Worm (Caenorhabditis elegans): Measurements from ENCODE around the gene cpg-19.

cpg-19 gene

ce11 chrX:16591533-16591932, 30.1 kb upstream of the cpg-19 start:
- no peak for TF ChIP-seq aly-1 (tag; optimal IDR thresholded peaks at IDR 0.05)
- no peak for TF ChIP-seq ets-7 (tag; optimal IDR thresholded peaks at IDR 0.05)
- no peak for TF ChIP-seq B0310.2 (tag; optimal IDR thresholded peaks at IDR 0.05)
- TF ChIP-seq hmg-4 (GFP tag; optimal IDR thresholded peaks at IDR 0.05), result no peak
- TF ChIP-seq tbx-37 (GFP tag; conservative IDR thresholded peaks at IDR 0.05), result no peak
- TF ChIP-seq flt-1 (GFP tag; IDR thresholded peaks at IDR 0.05), result no peak
- no peak for TF ChIP-seq hmbx-1 (tag; optimal IDR thresholded peaks at IDR 0.05)
- TF ChIP-seq hnd-1 (tag; optimal IDR thresholded peaks at IDR 0.05), result no peak
- TF ChIP-seq sea-1 (GFP tag; conservative IDR thresholded peaks at IDR 0.05), result no peak

DNA sequence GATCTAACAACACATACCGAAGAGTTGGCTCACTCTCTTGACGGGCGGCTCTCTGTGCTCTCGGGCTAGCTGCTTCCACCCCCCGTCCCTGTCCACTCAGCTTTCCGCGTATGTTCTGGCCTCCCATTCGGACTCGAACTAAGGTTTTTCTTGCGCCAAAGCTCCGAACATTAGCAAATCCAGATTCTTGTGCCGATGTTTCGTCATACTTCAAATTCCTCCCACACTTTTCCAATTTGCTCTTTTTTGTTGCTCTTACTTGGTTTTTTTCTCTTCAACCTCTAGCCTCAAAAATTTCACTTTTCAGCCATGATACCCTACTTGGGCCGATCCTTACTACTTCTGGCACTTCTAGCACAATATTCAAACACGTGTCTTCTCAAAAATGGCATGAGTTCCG, 26.7 kb upstream of the cpg-19 start, which contains the start of gene cdh-9:
Gene cdh-9 (plus strand): TSS at position 301 of the 400 bp plus-strand sequence.
- TF ChIP-seq tbx-11 (GFP tag; IDR thresholded peaks at IDR 0.05) (no peak), tbx-37 (GFP tag; conservative IDR thresholded peaks at IDR 0.05) (no peak), sea-1 (GFP tag; conservative IDR thresholded peaks at IDR 0.05) (no peak), B0310.2 (tag; optimal IDR thresholded peaks at IDR 0.05) (no peak), tra-4 (tag; optimal IDR thresholded peaks at IDR 0.05) (no peak), ceh-13 (GFP tag; optimal IDR thresholded peaks at IDR 0.05) (no peak), ceh-36 (tag; optimal IDR thresholded peaks at IDR 0.05) (no peak), F13C5.2 (tag; optimal IDR thresholded peaks at IDR 0.05) (no peak), aly-1 (tag; optimal IDR thresholded peaks at IDR 0.05) (no peak), hnd-1 (tag; optimal IDR thresholded peaks at IDR 0.05) (no peak), scrt-1 (GFP tag; IDR thresholded peaks at IDR 0.05) (no peak), ama-1 (optimal IDR thresholded peaks at IDR 0.05) (no peak), flt-1 (GFP tag; IDR thresholded peaks at IDR 0.05) (no peak), hmg-4 (GFP tag; optimal IDR thresholded peaks at IDR 0.05) (no peak)

- TF ChIP-seq pes-1 (GFP tag; IDR thresholded peaks at IDR 0.05) (no peak), sea-1 (GFP tag; conservative IDR thresholded peaks at IDR 0.05) (no peak), ets-7 (tag; optimal IDR thresholded peaks at IDR 0.05) (no peak), hnd-1 (tag; optimal IDR thresholded peaks at IDR 0.05) (no peak), ama-1 (optimal IDR thresholded peaks at IDR 0.05) (no peak)
These were observed 25.9 kb upstream of the cpg-19 start for ce11 chrX:16595522-16596282.

DNA sequence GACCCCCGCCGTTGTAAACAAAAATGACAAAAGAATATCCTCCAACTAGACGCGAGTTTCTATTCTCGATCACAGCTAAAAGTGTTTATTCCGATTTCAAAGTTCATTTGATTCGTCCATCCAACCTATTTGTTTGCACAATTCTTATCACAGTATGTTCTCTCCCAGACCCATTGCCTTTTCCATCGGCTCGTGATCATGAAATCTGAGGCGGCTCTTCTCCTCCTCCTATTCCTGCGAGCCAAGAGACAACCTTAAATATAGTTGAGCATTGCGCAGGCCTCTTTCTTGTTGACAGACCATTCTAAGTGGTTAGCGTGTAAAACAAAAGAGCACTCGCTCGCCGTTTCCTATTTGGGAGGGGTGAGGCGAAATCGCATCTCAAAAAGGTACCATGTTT, 24.6 kb upstream of the cpg-19 start:
- TF ChIP-seq F13C5.2 (tag; optimal IDR thresholded peaks at IDR 0.05), result no peak
- no peak for TF ChIP-seq scrt-1 (GFP tag; IDR thresholded peaks at IDR 0.05)
- no peak for TF ChIP-seq aly-1 (tag; optimal IDR thresholded peaks at IDR 0.05)
- no peak for TF ChIP-seq ceh-36 (tag; optimal IDR thresholded peaks at IDR 0.05)
- no peak for TF ChIP-seq tbx-37 (GFP tag; conservative IDR thresholded peaks at IDR 0.05)
- TF ChIP-seq pes-1 (GFP tag; IDR thresholded peaks at IDR 0.05), result no peak

DNA sequence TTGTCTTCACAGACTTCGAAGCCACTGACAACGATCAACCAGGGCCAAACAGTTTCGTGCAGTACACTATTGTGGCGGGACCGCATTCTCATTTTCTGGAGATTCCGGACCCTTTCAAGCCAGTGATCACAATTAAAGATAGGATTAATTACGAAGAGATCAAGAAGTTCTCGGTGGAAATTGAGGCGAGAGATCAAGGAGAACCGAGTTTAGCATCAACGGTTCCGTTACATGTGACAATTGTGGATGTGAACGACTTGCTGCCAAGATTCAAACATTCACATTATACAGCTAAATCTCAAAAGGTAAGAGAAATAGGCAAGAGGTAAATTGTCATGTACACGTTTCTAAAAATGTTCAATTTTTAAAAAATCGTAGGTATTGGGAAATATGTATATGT, 23.8 kb upstream of the cpg-19 start:
- TF ChIP-seq scrt-1 (GFP tag; IDR thresholded peaks at IDR 0.05), result no peak
- TF ChIP-seq ceh-13 (GFP tag; optimal IDR thresholded peaks at IDR 0.05), result no peak
- TF ChIP-seq sea-1 (GFP tag; conservative IDR thresholded peaks at IDR 0.05), result no peak
- no peak for TF ChIP-seq tra-4 (tag; optimal IDR thresholded peaks at IDR 0.05)
- no peak for TF ChIP-seq hnd-1 (tag; optimal IDR thresholded peaks at IDR 0.05)
- TF ChIP-seq aly-1 (tag; optimal IDR thresholded peaks at IDR 0.05), result no peak
- TF ChIP-seq pes-1 (GFP tag; IDR thresholded peaks at IDR 0.05), result no peak
- no peak for TF ChIP-seq ets-7 (tag; optimal IDR thresholded peaks at IDR 0.05)
- TF ChIP-seq flt-1 (GFP tag; IDR thresholded peaks at IDR 0.05), result no peak
- TF ChIP-seq hmg-4 (GFP tag; optimal IDR thresholded peaks at IDR 0.05), result no peak
- no peak for TF ChIP-seq ama-1 (optimal IDR thresholded peaks at IDR 0.05)
- TF ChIP-seq B0310.2 (tag; optimal IDR thresholded peaks at IDR 0.05), result no peak

DNA sequence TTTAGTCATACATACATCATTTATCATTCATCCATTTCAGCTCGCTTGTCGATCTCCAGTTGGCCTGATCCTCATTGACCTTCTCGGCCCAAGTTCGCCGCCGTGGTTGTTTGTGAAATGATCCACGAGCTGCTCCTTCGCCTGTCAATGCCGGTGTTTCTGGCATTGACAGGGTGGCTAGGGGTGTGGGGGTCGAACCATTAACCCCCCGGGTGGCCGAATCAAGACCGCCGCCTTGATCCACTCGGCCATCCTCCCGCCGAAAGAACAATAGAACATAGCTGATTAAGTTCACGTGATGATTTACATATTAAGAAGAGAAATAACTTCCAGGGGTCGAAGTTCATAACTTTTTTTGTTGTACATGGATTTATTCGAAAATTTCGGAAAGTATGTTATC, 19.1 kb upstream of the cpg-19 start, which contains the start of gene F59C12.4:
Gene F59C12.4 (minus strand): TSS at position 166 of the 400 bp plus-strand sequence.
- peak; percentile 62 for TF ChIP-seq ceh-36 (tag; optimal IDR thresholded peaks at IDR 0.05)
- no peak for TF ChIP-seq ama-1 (optimal IDR thresholded peaks at IDR 0.05)
- TF ChIP-seq sea-1 (GFP tag; conservative IDR thresholded peaks at IDR 0.05), result peak; percentile 47; the same call in 1 of the 2 replicates
- TF ChIP-seq tbx-37 (GFP tag; conservative IDR thresholded peaks at IDR 0.05), result no peak
- TF ChIP-seq F13C5.2 (tag; optimal IDR thresholded peaks at IDR 0.05), result peak; percentile 75
- TF ChIP-seq tra-4 (tag; optimal IDR thresholded peaks at IDR 0.05), result peak; percentile 9
- TF ChIP-seq ets-7 (tag; optimal IDR thresholded peaks at IDR 0.05), result no peak
- TF ChIP-seq tbx-11 (GFP tag; IDR thresholded peaks at IDR 0.05), result peak; percentile 70; the same call in 1 of the 2 replicates
- peak; percentile 43 for TF ChIP-seq ceh-13 (GFP tag; optimal IDR thresholded peaks at IDR 0.05)
- peak; percentile 15 for TF ChIP-seq hmbx-1 (tag; optimal IDR thresholded peaks at IDR 0.05)
- TF ChIP-seq pes-1 (GFP tag; IDR thresholded peaks at IDR 0.05), result peak; percentile 83
- TF ChIP-seq hnd-1 (tag; optimal IDR thresholded peaks at IDR 0.05), result peak; percentile 45
- TF ChIP-seq hmg-4 (GFP tag; optimal IDR thresholded peaks at IDR 0.05), result peak; percentile 89
- peak; percentile 74 for TF ChIP-seq aly-1 (tag; optimal IDR thresholded peaks at IDR 0.05)
- peak; percentile 77 for TF ChIP-seq scrt-1 (GFP tag; IDR thresholded peaks at IDR 0.05)
- no peak for TF ChIP-seq B0310.2 (tag; optimal IDR thresholded peaks at IDR 0.05)
- peak; percentile 53 for TF ChIP-seq flt-1 (GFP tag; IDR thresholded peaks at IDR 0.05)

DNA sequence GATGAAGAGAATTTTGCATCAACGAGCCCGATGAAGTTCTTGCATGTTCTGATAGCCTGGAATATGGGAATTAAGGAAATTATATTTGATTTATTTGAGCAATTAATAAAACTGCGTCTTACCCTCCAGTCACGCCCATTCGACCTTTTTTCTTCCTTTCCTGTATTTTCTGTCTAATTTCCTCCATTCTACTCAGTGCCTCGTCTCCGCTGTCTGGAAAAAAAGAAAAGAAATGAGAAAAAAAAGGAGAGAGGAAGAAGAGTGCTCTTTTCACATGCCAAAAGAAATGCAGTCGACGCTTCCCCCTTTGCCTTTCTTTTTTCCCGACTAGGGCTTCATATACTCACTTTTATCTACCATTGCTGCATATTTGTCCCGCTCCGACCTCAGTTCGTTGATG, 17.5 kb upstream of the cpg-19 start:
- TF ChIP-seq sea-1 (GFP tag; conservative IDR thresholded peaks at IDR 0.05), result no peak
- no peak for TF ChIP-seq B0310.2 (tag; optimal IDR thresholded peaks at IDR 0.05)
- no peak for TF ChIP-seq F13C5.2 (tag; optimal IDR thresholded peaks at IDR 0.05)
- TF ChIP-seq ceh-13 (GFP tag; optimal IDR thresholded peaks at IDR 0.05), result no peak
- TF ChIP-seq hmg-4 (GFP tag; optimal IDR thresholded peaks at IDR 0.05), result no peak
- TF ChIP-seq tbx-37 (GFP tag; conservative IDR thresholded peaks at IDR 0.05), result no peak
- no peak for TF ChIP-seq ets-7 (tag; optimal IDR thresholded peaks at IDR 0.05)
- no peak for TF ChIP-seq hmbx-1 (tag; optimal IDR thresholded peaks at IDR 0.05)
- TF ChIP-seq tra-4 (tag; optimal IDR thresholded peaks at IDR 0.05), result no peak

All from whole organism, early embryonic.